Worm (Caenorhabditis elegans): Measurements from ENCODE around the gene cct-1.

DNA sequence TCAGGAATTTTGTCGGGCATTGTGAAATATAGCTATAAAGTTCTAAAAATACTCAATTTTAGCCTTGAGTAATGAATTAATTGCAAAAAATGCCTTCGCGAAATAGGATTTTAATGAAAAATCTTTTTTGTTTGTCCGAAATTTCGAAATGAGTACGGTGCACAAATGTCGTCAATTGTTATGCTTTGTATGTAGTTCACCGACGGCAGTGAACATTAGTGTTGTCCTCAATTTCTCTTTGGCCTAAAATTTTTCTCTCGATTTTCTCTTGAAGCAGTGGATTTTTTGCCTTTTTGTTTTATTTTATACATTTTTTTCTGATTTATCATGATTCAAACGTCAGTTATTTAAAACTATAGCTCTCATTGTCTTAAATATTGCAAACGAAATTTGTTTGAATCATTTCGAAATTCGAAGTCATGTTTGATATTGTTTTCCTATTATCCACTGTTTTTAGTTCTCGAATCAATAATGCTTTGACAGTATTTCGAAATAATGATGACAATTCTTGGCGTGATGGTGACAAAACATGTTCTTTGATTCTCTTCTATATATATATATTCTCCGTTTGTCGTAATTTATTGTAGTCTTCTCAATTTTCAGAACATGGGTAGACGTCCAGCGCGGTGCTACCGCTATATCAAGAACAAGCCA, 41.8 kb upstream of the cct-1 start, which contains the start of the genes ints-11 and rpl-10:
- TF ChIP-seq flt-1 (GFP tag; IDR thresholded peaks at IDR 0.05) (no peak), ama-1 (optimal IDR thresholded peaks at IDR 0.05) (no peak), hmg-4 (GFP tag; optimal IDR thresholded peaks at IDR 0.05) (no peak), scrt-1 (GFP tag; IDR thresholded peaks at IDR 0.05) (no peak), ceh-36 (tag; optimal IDR thresholded peaks at IDR 0.05) (no peak), sea-1 (GFP tag; conservative IDR thresholded peaks at IDR 0.05) (no peak)
